Worm (Caenorhabditis elegans) whole organism, young adult: Measurements from ENCODE around the gene F31F4.11.

Source experiments
- C06A6.2 ChIP-seq: fragments of 200-800 bp; sonication (Bioruptor generic); conservative IDR thresholded peaks from 2 replicates; pipeline ENCODE4 v1.3.6; 2022; ENCODE audit warnings: missing genetic modification characterization, missing compliant biosample characterization
- F22D6.2 ChIP-seq: sonication (generic microtip); optimal IDR thresholded peaks from 2 replicates; lab custom pipeline; 2016; ENCODE audit warnings: mild to moderate bottlenecking, missing genetic modification characterization, missing compliant biosample characterization
- F57A8.1 ChIP-seq: fragments of 200-800 bp; sonication (Bioruptor generic); optimal IDR thresholded peaks from 2 replicates; lab custom pipeline; 2018; ENCODE audit warnings: mild to moderate bottlenecking, missing genetic modification characterization, moderate library complexity, missing compliant biosample characterization
- Y53F4B.3 ChIP-seq: fragments of 200-800 bp; sonication (Bioruptor generic); IDR thresholded peaks from 2 replicates; pipeline ENCODE4 v1.3.6; 2022; ENCODE audit warnings: missing genetic modification reagents, missing genetic modification characterization, missing compliant biosample characterization
- Y53G8AR.9 ChIP-seq: fragments of 200-800 bp; sonication (Bioruptor generic); conservative IDR thresholded peaks from 2 replicates; pipeline ENCODE4 v1.3.6; 2022; ENCODE audit warnings: missing genetic modification reagents, missing genetic modification characterization, missing compliant biosample characterization
- Y79H2A.3 ChIP-seq: fragments of 200-800 bp; sonication (Bioruptor generic); conservative IDR thresholded peaks from 2 replicates; pipeline ENCODE4 v1.3.6; 2022; ENCODE audit warnings: missing genetic modification reagents, missing genetic modification characterization, missing compliant biosample characterization
- Y95B8A.8 ChIP-seq: fragments of 200-800 bp; sonication (Bioruptor generic); IDR thresholded peaks from 2 replicates; pipeline ENCODE4 v1.3.6; 2022; ENCODE audit warnings: missing genetic modification reagents, missing genetic modification characterization, missing compliant biosample characterization
- akir-1 ChIP-seq: fragments of 200-800 bp; sonication (Bioruptor generic); optimal IDR thresholded peaks from 2 replicates; lab custom pipeline; 2018; ENCODE audit warnings: mild to moderate bottlenecking, missing genetic modification characterization, moderate library complexity, missing compliant biosample characterization
- ama-1 ChIP-seq, 3 experiments: fragments of 150-350 bp in 1 of 3; sonication (generic microtip) in 2 of 3; optimal IDR thresholded peaks; 2 replicates each; lab custom pipeline; 2014 to 2018; ENCODE audit warnings: missing biosample characterization in 2 of 3, missing genetic modification characterization in 2 of 3, missing genetic modification reagents in 2 of 3
- athp-1 ChIP-seq: sonication (generic microtip); optimal IDR thresholded peaks from 2 replicates; lab custom pipeline; 2017; ENCODE audit warnings: mild to moderate bottlenecking, missing genetic modification characterization, missing compliant biosample characterization
- attf-5 ChIP-seq: fragments of 200-800 bp; sonication (Bioruptor generic); optimal IDR thresholded peaks from 2 replicates; lab custom pipeline; 2018; ENCODE audit warnings: mild to moderate bottlenecking, missing genetic modification characterization, missing compliant biosample characterization
- bed-1 ChIP-seq: fragments of 200-800 bp; sonication (Bioruptor generic); IDR thresholded peaks from 2 replicates; pipeline ENCODE4 v1.3.6; 2022; ENCODE audit warnings: missing genetic modification reagents, missing genetic modification characterization, missing compliant biosample characterization
- ccch-3 ChIP-seq: fragments of 200-800 bp; sonication (Bioruptor generic); optimal IDR thresholded peaks from 2 replicates; lab custom pipeline; 2018; ENCODE audit warnings: mild to moderate bottlenecking, missing genetic modification characterization, missing compliant biosample characterization
- cebp-1 ChIP-seq, 2 experiments: fragments of 200-800 bp in 1 of 2; sonication (Bioruptor generic) in 1 of 2; sonication (generic microtip) in 1 of 2; IDR thresholded peaks in 1 of 2; optimal IDR thresholded peaks in 1 of 2; 2 replicates each; pipeline versions ENCODE4 v1.3.6 to Lab custom; 2017 to 2022; ENCODE audit warnings: missing compliant biosample characterization in 2 of 2, missing genetic modification characterization in 2 of 2, mild to moderate bottlenecking in 1 of 2, missing genetic modification reagents in 1 of 2, moderate library complexity in 1 of 2
- ceh-27 ChIP-seq: fragments of 200-800 bp; sonication (Bioruptor generic); optimal IDR thresholded peaks from 2 replicates; lab custom pipeline; 2018; ENCODE audit warnings: mild to moderate bottlenecking, missing genetic modification characterization, moderate library complexity, missing compliant biosample characterization
- ceh-58 ChIP-seq: fragments of 200-800 bp; sonication (Bioruptor generic); IDR thresholded peaks from 2 replicates; pipeline ENCODE4 v1.3.6; 2022; ENCODE audit warnings: missing genetic modification characterization, missing compliant biosample characterization
- ceh-79 ChIP-seq: sonication (generic microtip); optimal IDR thresholded peaks from 2 replicates; lab custom pipeline; 2017; ENCODE audit warnings: mild to moderate bottlenecking, missing genetic modification characterization, missing compliant biosample characterization
- ceh-91 ChIP-seq: fragments of 200-800 bp; sonication (Bioruptor generic); IDR thresholded peaks from 2 replicates; pipeline ENCODE4 v1.3.6; 2022; ENCODE audit warnings: missing genetic modification reagents, missing genetic modification characterization, missing compliant biosample characterization
- hlh-12 ChIP-seq: sonication (generic microtip); optimal IDR thresholded peaks from 2 replicates; lab custom pipeline; 2016; ENCODE audit warnings: missing genetic modification characterization, missing compliant biosample characterization
- let-526 ChIP-seq: fragments of 200-800 bp; sonication (Bioruptor generic); IDR thresholded peaks from 2 replicates; pipeline ENCODE4 v1.3.6; 2022; ENCODE audit warnings: missing genetic modification reagents, missing genetic modification characterization, missing compliant biosample characterization
- lir-1 ChIP-seq: fragments of 200-800 bp; sonication (Bioruptor generic); conservative IDR thresholded peaks from 2 replicates; pipeline ENCODE4 v1.3.6; 2022; ENCODE audit warnings: missing genetic modification reagents, missing genetic modification characterization, missing compliant biosample characterization
- lsl-1 ChIP-seq: fragments of 200-800 bp; sonication (Bioruptor generic); optimal IDR thresholded peaks from 2 replicates; lab custom pipeline; 2018; ENCODE audit warnings: mild to moderate bottlenecking, missing genetic modification characterization, moderate library complexity, missing compliant biosample characterization
- madf-8 ChIP-seq: fragments of 200-800 bp; sonication (Bioruptor generic); conservative IDR thresholded peaks from 2 replicates; pipeline ENCODE4 v1.3.6; 2022; ENCODE audit warnings: missing genetic modification reagents, missing genetic modification characterization, missing compliant biosample characterization
- nfyb-1 ChIP-seq: fragments of 200-800 bp; sonication (Bioruptor generic); IDR thresholded peaks from 2 replicates; pipeline ENCODE4 v1.3.6; 2022; ENCODE audit warnings: missing genetic modification reagents, missing genetic modification characterization, missing compliant biosample characterization
- nhr-120 ChIP-seq: fragments of 200-800 bp; sonication (Bioruptor generic); IDR thresholded peaks from 2 replicates; pipeline ENCODE4 v1.3.6; 2022; ENCODE audit warnings: missing genetic modification characterization, missing compliant biosample characterization
- nhr-179 ChIP-seq: sonication (generic microtip); optimal IDR thresholded peaks from 2 replicates; lab custom pipeline; 2016; ENCODE audit warnings: mild to moderate bottlenecking, missing genetic modification characterization, missing compliant biosample characterization
- nhr-90 ChIP-seq: sonication (generic microtip); optimal IDR thresholded peaks from 2 replicates; lab custom pipeline; 2016; ENCODE audit warnings: missing genotype, mild to moderate bottlenecking, missing genetic modification characterization, missing compliant biosample characterization
- rcor-1 ChIP-seq: fragments of 200-800 bp; sonication (Bioruptor generic); IDR thresholded peaks from 2 replicates; pipeline ENCODE4 v1.3.6; 2022; ENCODE audit warnings: missing genetic modification reagents, missing genetic modification characterization, missing compliant biosample characterization
- rec-8 ChIP-seq, 2 experiments: sonication (generic microtip); optimal IDR thresholded peaks; 2 replicates each; lab custom pipeline; 2016; ENCODE audit warnings: mild to moderate bottlenecking in 2 of 2, missing genetic modification characterization in 2 of 2, missing genetic modification reagents in 2 of 2, missing genotype in 2 of 2, missing biosample characterization in 1 of 2, missing compliant biosample characterization in 1 of 2, moderate library complexity in 1 of 2
- rpc-1 ChIP-seq, 2 experiments: fragments of 150-350 bp in 1 of 2; sonication (generic microtip) in 1 of 2; optimal IDR thresholded peaks; 2 replicates each; lab custom pipeline; 2014 to 2018; ENCODE audit warnings: missing biosample characterization in 1 of 2, missing genetic modification characterization in 1 of 2, missing genetic modification reagents in 1 of 2, missing genotype in 1 of 2
- snpc-1.1 ChIP-seq: sonication (generic microtip); optimal IDR thresholded peaks from 2 replicates; lab custom pipeline; 2017; ENCODE audit warnings: missing genetic modification characterization, mild to moderate bottlenecking, missing compliant biosample characterization, antibody characterized with exemption, moderate library complexity, missing genotype, missing genetic modification reagents; ENCODE audit not compliant: insufficient read depth
- snpc-4 ChIP-seq, 5 experiments: fragments of 150-350 bp in 1 of 5; sonication (generic microtip) in 4 of 5; optimal IDR thresholded peaks; 2 replicates each; lab custom pipeline; 2014 to 2018; ENCODE audit warnings: missing genetic modification characterization in 5 of 5, missing biosample characterization in 3 of 5, antibody characterized with exemption in 2 of 5, mild to moderate bottlenecking in 2 of 5, missing compliant biosample characterization in 2 of 5, missing genotype in 2 of 5, moderate library complexity in 2 of 5, missing genetic modification reagents in 1 of 5
- tbx-9 ChIP-seq: sonication (generic microtip); optimal IDR thresholded peaks from 2 replicates; lab custom pipeline; 2016; ENCODE audit warnings: borderline replicate concordance, missing genetic modification characterization, inconsistent platforms, missing compliant biosample characterization
- tlf-1 ChIP-seq: fragments of 200-800 bp; sonication (Bioruptor generic); optimal IDR thresholded peaks from 2 replicates; lab custom pipeline; 2018; ENCODE audit warnings: mild to moderate bottlenecking, missing genetic modification characterization, missing compliant biosample characterization
- ztf-22 ChIP-seq: fragments of 200-800 bp; sonication (Bioruptor generic); optimal IDR thresholded peaks from 2 replicates; lab custom pipeline; 2018; ENCODE audit warnings: mild to moderate bottlenecking, missing genetic modification characterization, moderate library complexity, missing compliant biosample characterization
- ztf-26 ChIP-seq: sonication (generic microtip); optimal IDR thresholded peaks from 2 replicates; lab custom pipeline; 2017; ENCODE audit warnings: missing genetic modification characterization, missing compliant biosample characterization

F31F4.11 gene

DNA sequence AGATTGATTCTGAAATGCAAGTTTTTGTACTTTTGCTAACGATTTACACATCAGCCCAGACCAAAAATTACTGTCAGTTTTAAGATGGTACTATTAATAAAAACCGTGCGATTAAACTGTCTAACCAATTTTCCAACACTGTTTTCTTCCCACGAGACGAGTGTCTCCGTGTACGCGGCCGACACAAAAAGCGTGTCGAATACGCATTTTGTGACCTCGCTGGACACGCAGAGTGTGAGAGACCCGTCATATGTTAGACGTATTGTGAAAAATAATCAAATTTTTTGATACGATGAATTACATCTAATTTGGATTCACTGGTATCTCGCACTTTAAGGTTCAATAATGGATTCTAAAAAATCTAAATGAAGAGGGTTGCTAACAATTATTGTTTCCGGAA lies 28.6 kb downstream of the F31F4.11 start (continued):
- TF ChIP-seq snpc-1.1 (peak; percentile 18), tbx-9 (tag; lab: Kevin White, UChicago) (no peak), ceh-91 (GFP tag; lab: Robert Waterston, UW) (no peak), lsl-1 (GFP tag; lab: Kevin White, UChicago) (no peak), F22D6.2 (tag; lab: Kevin White, UChicago) (no peak), madf-8 (GFP tag; lab: Robert Waterston, UW) (no peak), ztf-22 (GFP tag; lab: Kevin White, UChicago) (no peak), nhr-179 (tag; lab: Kevin White, UChicago) (no peak), tlf-1 (GFP tag; lab: Kevin White, UChicago) (no peak), F57A8.1 (GFP tag; lab: Kevin White, UChicago) (no peak), Y53G8AR.9 (GFP tag; lab: Robert Waterston, UW) (no peak), ceh-27 (GFP tag; lab: Kevin White, UChicago) (peak; percentile 13), bed-1 (GFP tag; lab: Robert Waterston, UW) (no peak), lir-1 (GFP tag; lab: Robert Waterston, UW) (no peak), ztf-26 (tag; lab: Kevin White, UChicago) (no peak), C06A6.2 (no peak), rec-8 (tag; optimal IDR thresholded peaks at IDR 0.05; lab: Kevin White, UChicago) (no peak), nhr-90 (tag; lab: Kevin White, UChicago) (no peak), Y53F4B.3 (no peak), hlh-12 (tag; lab: Kevin White, UChicago) (no peak)

DNA sequence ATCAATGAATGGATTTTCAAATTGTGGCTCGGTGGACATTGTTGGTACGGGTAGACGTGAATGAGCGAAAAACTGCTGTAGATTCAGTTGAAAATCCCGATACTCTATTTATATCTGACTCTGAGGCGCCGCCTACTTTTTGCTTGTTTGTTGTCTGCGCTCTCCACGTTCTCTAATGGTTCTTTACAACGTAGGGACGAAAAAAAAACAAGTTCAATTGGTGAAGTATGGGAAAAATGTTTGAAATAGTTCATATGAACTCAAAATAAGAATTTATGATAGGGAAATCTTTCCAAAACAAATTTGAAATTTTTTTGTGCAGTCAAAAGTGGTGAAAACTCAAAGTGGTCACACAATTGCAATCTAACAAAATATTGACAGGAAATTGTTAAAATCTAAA lies 29.4 kb downstream of the F31F4.11 start, which contains the start of gene F48G7.10:
Gene F48G7.10, minus strand, starts transcription at position 101 of the 400 bp plus-strand sequence.
- TF ChIP-seq ceh-79 (no peak), ceh-58 (GFP tag; lab: Robert Waterston, UW) (no peak), ccch-3 (GFP tag; lab: Kevin White, UChicago) (no peak), nhr-120 (GFP tag; lab: Robert Waterston, UW) (no peak), rpc-1 (optimal IDR thresholded peaks at IDR 0.05; lab: Kevin White, UChicago) (no peak), rpc-1 (tag; optimal IDR thresholded peaks at IDR 0.05; lab: Kevin White, UChicago) (no peak)

DNA sequence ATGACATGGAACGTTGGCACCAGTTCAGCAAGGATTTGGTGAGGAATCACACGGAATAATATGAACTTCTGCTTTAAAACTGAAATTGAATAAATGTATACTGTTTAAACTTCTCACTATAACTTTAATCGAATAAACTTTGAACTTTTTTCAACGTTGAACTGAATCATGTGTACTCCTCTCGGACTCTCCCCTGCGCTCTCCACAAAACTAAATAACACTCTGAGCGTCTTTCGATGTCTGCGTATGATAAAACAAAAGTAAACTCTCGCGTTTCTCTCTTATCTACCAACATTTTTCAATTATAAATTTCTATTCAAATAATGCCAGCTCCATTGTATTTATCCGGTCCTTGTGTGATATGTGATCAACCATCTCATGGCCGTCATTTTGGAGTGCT lies 32.4 kb downstream of the F31F4.11 start:
- TF ChIP-seq rcor-1 (GFP tag; lab: Robert Waterston, UW) = no peak
- TF ChIP-seq attf-5 = no peak
- TF ChIP-seq ama-1 (optimal IDR thresholded peaks at IDR 0.05; lab: Kevin White, UChicago) = no peak
- no peak for TF ChIP-seq ama-1 (GFP tag; optimal IDR thresholded peaks at IDR 0.05; lab: Kevin White, UChicago)
- TF ChIP-seq athp-1 (tag; lab: Kevin White, UChicago) = no peak
- TF ChIP-seq Y95B8A.8 (GFP tag; lab: Robert Waterston, UW) = no peak
- no peak for TF ChIP-seq nfyb-1 (GFP tag; lab: Robert Waterston, UW)
- no peak for TF ChIP-seq nhr-90 (tag; lab: Kevin White, UChicago)
- TF ChIP-seq, all 124 proteins: peak for 0

DNA sequence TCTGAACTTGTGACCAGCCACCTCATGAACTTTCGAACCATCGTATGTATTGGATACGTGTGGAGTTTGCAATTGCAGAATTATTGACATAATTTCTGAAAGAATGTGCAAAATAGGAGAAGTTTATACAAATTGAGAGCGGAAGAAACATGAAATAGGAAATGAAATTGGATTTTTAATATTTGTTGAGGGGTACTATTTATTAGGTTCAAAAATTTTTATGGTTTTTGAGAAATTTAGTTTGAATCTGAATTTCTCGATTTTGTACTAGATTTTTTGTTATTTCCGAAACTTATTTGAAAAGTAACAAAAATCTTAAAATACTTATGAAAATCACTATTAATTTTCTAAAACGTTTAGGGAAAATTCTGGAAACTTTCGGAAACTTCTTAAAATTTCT lies 35.7 kb downstream of the F31F4.11 start, which contains the start of gene F48G7.9:
Gene F48G7.9, minus strand, starts transcription at position 101 of the 400 bp plus-strand sequence.
- TF ChIP-seq akir-1 (GFP tag; lab: Kevin White, UChicago) = no peak
- TF ChIP-seq ceh-91 (GFP tag; lab: Robert Waterston, UW) = no peak
- TF ChIP-seq Y79H2A.3 = no peak
- TF ChIP-seq cebp-1 (GFP tag; IDR thresholded peaks at IDR 0.05; lab: Robert Waterston, UW) = no peak
- no peak for TF ChIP-seq cebp-1 (tag; optimal IDR thresholded peaks at IDR 0.05; lab: Kevin White, UChicago)
- no peak for TF ChIP-seq snpc-4 (GFP tag; optimal IDR thresholded peaks at IDR 0.05; lab: Kevin White, UChicago)
- no peak for TF ChIP-seq snpc-4 (tag; optimal IDR thresholded peaks at IDR 0.05; lab: Kevin White, UChicago)
- no peak for TF ChIP-seq let-526 (GFP tag; lab: Robert Waterston, UW)
